Fruit fly (Drosophila melanogaster) whole organism: ENCODE results near the gene CG10086.

Source experiments
- EcR ChIP-seq, 2 experiments: fragments of >200 bp; optimal IDR thresholded peaks; 2 replicates each; lab custom pipeline; 2017; ENCODE audit warnings: missing biosample characterization in 2 of 2, missing genetic modification characterization in 2 of 2, missing genetic modification reagents in 2 of 2
- psq ChIP-seq: fragments of >200 bp; optimal IDR thresholded peaks from 2 replicates; lab custom pipeline; 2017

DNA sequence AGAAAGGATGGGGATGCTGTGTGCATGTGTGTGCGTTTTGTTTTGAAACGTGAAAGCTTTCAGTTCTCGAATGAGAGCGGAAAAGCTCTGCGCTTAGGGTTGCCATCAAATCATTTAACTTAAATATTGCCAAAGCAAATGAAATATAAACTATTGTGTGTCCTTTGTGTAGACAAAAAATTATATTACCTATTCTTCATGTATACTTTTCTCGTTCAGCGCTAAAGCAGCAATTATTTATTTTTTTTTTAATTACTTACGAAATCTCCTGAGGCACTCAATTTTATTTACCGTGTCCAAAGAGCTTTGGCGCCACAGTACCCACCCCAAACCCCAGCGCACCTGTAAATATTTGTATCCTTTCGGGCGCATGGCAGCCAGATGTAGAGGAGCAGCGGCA, 31.1 kb downstream of the CG10086 start:
- no peak for TF ChIP-seq psq (lab: Kevin White, UChicago)
- no peak for TF ChIP-seq EcR (GFP tag; optimal IDR thresholded peaks at IDR 0.05; lab: Kevin White, UChicago)
